Worm (Caenorhabditis elegans) whole organism, midembryonic: ENCODE results near the gene Y14H12A.1.

Source experiments
- T22C8.4 ChIP-seq: fragments of 200-800 bp; sonication (Bioruptor generic); IDR thresholded peaks from 2 replicates; pipeline ENCODE4 v1.3.6; 2022; ENCODE audit warnings: missing genetic modification characterization, missing compliant biosample characterization
- cog-1 ChIP-seq: sonication (generic microtip); optimal IDR thresholded peaks from 2 replicates; lab custom pipeline; 2016; ENCODE audit warnings: missing genetic modification characterization, missing compliant biosample characterization
- flt-1 ChIP-seq: fragments of 200-800 bp; sonication (Bioruptor generic); IDR thresholded peaks from 2 replicates; pipeline ENCODE4 v1.3.6; 2022; ENCODE audit warnings: missing genetic modification characterization, missing compliant biosample characterization
- klf-2 ChIP-seq: fragments of 200-800 bp; sonication (Bioruptor generic); conservative IDR thresholded peaks from 2 replicates; pipeline ENCODE4 v1.3.6; 2022; ENCODE audit warnings: missing genetic modification reagents, missing genetic modification characterization, missing compliant biosample characterization
- med-1 ChIP-seq: sonication (generic microtip); optimal IDR thresholded peaks from 2 replicates; lab custom pipeline; 2017; ENCODE audit warnings: missing genetic modification characterization, mild to moderate bottlenecking, missing compliant biosample characterization, antibody characterized with exemption, missing genetic modification reagents; ENCODE audit not compliant: insufficient read depth
- ref-1 ChIP-seq: fragments of 200-800 bp; sonication (Bioruptor generic); conservative IDR thresholded peaks from 2 replicates; pipeline ENCODE4 v1.3.6; 2022; ENCODE audit warnings: missing genetic modification reagents, missing genetic modification characterization, missing compliant biosample characterization
- tab-1 ChIP-seq: fragments of 200-800 bp; sonication (Bioruptor generic); IDR thresholded peaks from 2 replicates; pipeline ENCODE4 v1.3.6; 2022; ENCODE audit warnings: missing genetic modification characterization, missing compliant biosample characterization
- ztf-23 ChIP-seq: fragments of 200-800 bp; sonication (Bioruptor generic); IDR thresholded peaks from 2 replicates; pipeline ENCODE4 v1.3.6; 2022; ENCODE audit warnings: missing genetic modification reagents, missing genetic modification characterization, missing compliant biosample characterization
- ztf-29 ChIP-seq: fragments of 200-800 bp; sonication (Bioruptor generic); IDR thresholded peaks from 2 replicates; pipeline ENCODE4 v1.3.6; 2022; ENCODE audit warnings: missing genetic modification reagents, missing genetic modification characterization, missing compliant biosample characterization

Gene Y14H12A.1

DNA sequence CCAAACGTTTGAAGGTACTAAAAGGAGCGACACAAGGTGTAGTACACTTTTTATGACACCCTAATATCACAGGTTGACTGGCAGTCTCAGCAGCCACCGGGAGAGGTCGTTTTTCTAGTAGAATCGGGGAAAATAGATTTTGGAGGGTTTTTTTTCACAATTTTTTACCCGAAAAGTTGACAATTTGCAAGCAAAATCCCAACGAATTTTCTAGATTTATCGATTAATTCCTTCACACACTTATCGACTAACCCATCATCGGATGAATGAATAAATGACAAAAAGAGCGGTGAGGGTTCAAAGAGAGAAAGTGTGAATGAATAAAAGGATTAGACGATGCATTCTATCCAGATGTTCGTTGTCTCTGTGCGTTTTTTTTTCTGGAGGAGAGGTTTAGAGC is 37.1 kb upstream of the Y14H12A.1 start:
- peak; percentile 53; the same call in 1 of the 2 replicates for TF ChIP-seq T22C8.4 (GFP tag; lab: Robert Waterston, UW)
- TF ChIP-seq ztf-23, result no peak

DNA sequence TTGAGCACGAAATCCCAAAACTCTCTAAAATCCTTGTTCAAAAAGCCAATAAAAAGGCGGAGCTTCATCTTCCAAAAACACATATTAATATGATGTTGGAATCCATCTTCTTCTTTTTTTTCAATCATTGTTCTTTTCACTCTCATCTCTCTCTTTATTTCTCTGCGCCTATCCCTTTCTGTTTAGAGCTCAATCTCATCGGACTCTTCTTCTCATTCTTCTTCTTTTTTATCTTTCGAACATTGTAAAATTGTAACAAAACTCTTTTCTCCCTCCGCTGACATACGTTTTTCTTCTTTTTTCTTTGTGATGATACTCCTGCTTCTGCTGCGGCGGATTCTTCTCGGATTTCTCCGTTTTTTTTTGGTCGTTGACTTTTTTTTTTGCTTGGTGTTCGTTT is 36.3 kb upstream of the Y14H12A.1 start:
- TF ChIP-seq T22C8.4 (GFP tag; lab: Robert Waterston, UW) (no peak), ref-1 (GFP tag; lab: Robert Waterston, UW) (no peak), ztf-23 (no peak), tab-1 (GFP tag; lab: Robert Waterston, UW) (no peak), cog-1 (tag; lab: Kevin White, UChicago) (no peak), klf-2 (GFP tag; lab: Robert Waterston, UW) (no peak), flt-1 (no peak), ztf-29 (GFP tag; lab: Robert Waterston, UW) (no peak), med-1 (no peak)

ce11 chrII:3957455-3958212 is 35.4 kb upstream of the Y14H12A.1 start:
- TF ChIP-seq ztf-29 (GFP tag; lab: Robert Waterston, UW), result peak; percentile 75; the same call in 1 of the 2 replicates
- TF ChIP-seq klf-2 (GFP tag; lab: Robert Waterston, UW), result no peak
- no peak for TF ChIP-seq ref-1 (GFP tag; lab: Robert Waterston, UW)
- no peak for TF ChIP-seq ztf-23
- no peak for TF ChIP-seq tab-1 (GFP tag; lab: Robert Waterston, UW)
- no peak for TF ChIP-seq T22C8.4 (GFP tag; lab: Robert Waterston, UW)
- TF ChIP-seq flt-1, result no peak

- no peak for TF ChIP-seq ztf-29 (GFP tag; lab: Robert Waterston, UW)
- TF ChIP-seq flt-1, result peak; percentile 66; the same call in 1 of the 2 replicates
- TF ChIP-seq cog-1 (tag; lab: Kevin White, UChicago), result peak; percentile 63
Observed at ce11 chrII:3958673-3959299, 34.2 kb upstream of the Y14H12A.1 start.

DNA sequence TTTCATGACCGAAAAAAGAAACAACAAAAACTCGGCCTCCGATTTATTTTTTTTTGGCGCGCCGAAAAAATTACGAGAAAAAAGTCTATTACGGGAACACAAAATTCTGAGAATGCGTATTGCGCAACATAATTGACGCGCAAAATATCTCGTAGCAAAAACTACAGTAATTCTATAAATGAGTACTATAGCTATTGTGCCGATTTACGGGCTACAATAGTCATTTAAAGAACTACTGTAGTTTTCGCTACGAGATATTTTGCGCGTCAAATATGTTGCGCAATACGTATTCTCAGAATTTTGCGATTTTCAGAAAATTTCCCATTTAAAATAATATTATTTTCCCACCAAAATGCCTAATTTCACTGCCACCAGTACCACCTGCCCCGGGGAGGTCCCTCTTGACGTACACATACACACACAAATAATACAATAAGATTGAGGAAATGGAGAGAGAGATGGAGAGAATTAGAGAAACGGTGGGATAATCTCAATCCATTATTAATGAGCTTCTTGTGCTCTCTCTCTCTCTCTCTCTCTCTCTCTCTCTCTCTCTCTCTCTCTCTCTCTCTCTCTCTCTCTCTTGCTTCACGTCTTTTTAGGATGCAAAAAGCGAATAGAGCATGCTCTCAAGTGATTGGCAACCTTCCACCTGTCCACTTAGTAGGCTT is 33.4 kb upstream of the Y14H12A.1 start:
- peak; percentile 8 for TF ChIP-seq cog-1 (tag; lab: Kevin White, UChicago)
- TF ChIP-seq T22C8.4 (GFP tag; lab: Robert Waterston, UW), result no peak
- no peak for TF ChIP-seq flt-1
- no peak for TF ChIP-seq ztf-23
- TF ChIP-seq tab-1 (GFP tag; lab: Robert Waterston, UW), result 0 out of 2 replicates have a peak, but pooled peaks have one; percentile 35
- TF ChIP-seq klf-2 (GFP tag; lab: Robert Waterston, UW), result no peak

ce11 chrII:3960276-3960675 is 32.7 kb upstream of the Y14H12A.1 start:
- TF ChIP-seq cog-1 (tag; lab: Kevin White, UChicago) (no peak), tab-1 (GFP tag; lab: Robert Waterston, UW) (no peak), med-1 (no peak), T22C8.4 (GFP tag; lab: Robert Waterston, UW) (no peak), klf-2 (GFP tag; lab: Robert Waterston, UW) (no peak), ref-1 (GFP tag; lab: Robert Waterston, UW) (no peak), ztf-29 (GFP tag; lab: Robert Waterston, UW) (no peak), ztf-23 (no peak), flt-1 (no peak)

DNA sequence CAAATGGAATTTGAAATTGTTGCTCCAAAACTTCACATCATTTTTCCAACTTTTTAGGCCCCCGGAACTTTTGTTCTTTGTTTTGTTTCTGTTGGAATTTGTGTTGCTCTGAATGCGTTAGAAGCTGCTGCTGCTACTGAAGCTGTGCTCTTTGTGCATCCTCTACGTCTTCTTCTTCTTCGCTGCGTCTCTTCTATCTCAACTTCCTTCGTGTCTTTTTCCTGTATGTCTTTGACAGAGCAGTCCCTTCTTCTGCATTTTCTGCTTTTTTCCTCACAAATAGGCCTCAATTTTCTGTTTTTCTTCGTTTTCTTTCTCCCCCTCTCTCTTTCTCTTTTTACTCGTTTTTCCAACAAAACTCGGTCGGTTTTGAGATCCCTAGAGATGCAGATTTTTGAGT is 31.7 kb upstream of the Y14H12A.1 start:
- 0 out of 2 replicates have a peak, but pooled peaks have one; percentile 42 for TF ChIP-seq ztf-23
- TF ChIP-seq tab-1 (GFP tag; lab: Robert Waterston, UW), result no peak
- no peak for TF ChIP-seq ztf-29 (GFP tag; lab: Robert Waterston, UW)

- TF ChIP-seq flt-1 (0 out of 2 replicates have a peak, but pooled peaks have one; percentile 44), klf-2 (GFP tag; lab: Robert Waterston, UW) (no peak)
Observed at ce11 chrII:3964302-3964885, 28.6 kb upstream of the Y14H12A.1 start.

DNA sequence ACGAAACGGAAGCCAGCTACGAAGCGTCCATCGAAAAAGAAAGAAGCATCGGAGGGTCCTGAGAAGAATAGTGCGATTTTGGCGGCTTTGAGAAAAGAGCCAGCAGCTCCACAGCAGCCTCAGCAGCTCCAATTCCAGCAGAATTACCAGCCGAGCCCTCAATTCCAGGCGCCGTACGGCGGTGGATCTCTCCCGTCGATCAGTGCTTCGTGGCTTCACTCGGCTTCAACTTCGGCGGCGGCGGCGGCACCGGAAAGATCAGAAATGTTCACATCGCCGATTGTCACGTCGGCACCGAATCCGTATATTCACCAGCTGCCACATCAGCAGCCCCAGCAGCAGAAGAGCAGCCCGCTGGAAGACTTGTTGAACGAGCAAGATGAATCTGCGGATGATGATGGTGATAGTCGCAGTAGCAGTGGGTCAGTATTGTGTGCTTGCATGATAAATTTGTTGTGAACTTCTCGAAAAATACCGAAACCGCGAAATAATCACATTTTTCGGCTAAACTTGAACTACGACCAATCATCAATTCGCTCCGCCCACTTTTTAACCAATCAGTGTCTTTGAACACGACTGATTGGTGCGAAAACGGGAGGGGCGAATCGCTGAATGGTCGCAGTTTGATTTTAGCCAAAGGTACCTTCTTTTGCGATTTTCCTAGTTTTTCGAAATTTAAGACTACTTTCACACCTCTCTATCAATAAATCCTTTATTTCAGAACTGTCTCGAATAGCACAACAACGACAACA is 27.2 kb upstream of the Y14H12A.1 start:
- no peak for TF ChIP-seq klf-2 (GFP tag; lab: Robert Waterston, UW)
- no peak for TF ChIP-seq ztf-29 (GFP tag; lab: Robert Waterston, UW)
- TF ChIP-seq ztf-23, result no peak
- no peak for TF ChIP-seq tab-1 (GFP tag; lab: Robert Waterston, UW)
- no peak for TF ChIP-seq cog-1 (tag; lab: Kevin White, UChicago)
- no peak; the same call in 1 of the 2 replicates for TF ChIP-seq flt-1
- TF ChIP-seq T22C8.4 (GFP tag; lab: Robert Waterston, UW), result no peak
- TF ChIP-seq ref-1 (GFP tag; lab: Robert Waterston, UW), result no peak
- TF ChIP-seq med-1, result no peak
